Fruit fly (Drosophila melanogaster): Measurements from ENCODE around the gene Naglu.

Naglu gene

dm6 chr2L:8370364-8371326 lies 41.0 kb downstream of the Naglu start, which contains the start of gene CG17292 (continued):
- TF ChIP-seq CG1792 (GFP tag; optimal IDR thresholded peaks at IDR 0.05) (peak; percentile 45), NFAT (GFP tag; IDR thresholded peaks at IDR 0.05) (peak; percentile 74; the same call in 1 of the 2 replicates), lmd (GFP tag; IDR thresholded peaks at IDR 0.05) (peak; percentile 46), Hand (GFP tag; optimal IDR thresholded peaks at IDR 0.05) (peak; percentile 30), CG3281 (GFP tag; optimal IDR thresholded peaks at IDR 0.05) (peak; percentile 43), bowl (GFP tag; IDR thresholded peaks at IDR 0.05) (peak; percentile 59; the same call in 1 of the 2 replicates), CG30431 (GFP tag; optimal IDR thresholded peaks at IDR 0.05) (no peak), D19B (GFP tag; optimal IDR thresholded peaks at IDR 0.05) (no peak), CG1024 (GFP tag; IDR thresholded peaks at IDR 0.05) (peak; percentile 67), kah (GFP tag; optimal IDR thresholded peaks at IDR 0.05) (peak; percentile 86), sqz (GFP tag; optimal IDR thresholded peaks at IDR 0.05) (no peak), bcd (GFP tag; optimal IDR thresholded peaks at IDR 0.05) (peak; percentile 61), B-H2 (GFP tag; optimal IDR thresholded peaks at IDR 0.05) (peak; percentile 74), CG17912 (GFP tag; optimal IDR thresholded peaks at IDR 0.05) (peak; percentile 45), run (tag; optimal IDR thresholded peaks at IDR 0.05) (peak; percentile 66), unc-4 (GFP tag; IDR thresholded peaks at IDR 0.05; ENCODE audit: partially characterized antibody) (peak; percentile 89), pfk (GFP tag; optimal IDR thresholded peaks at IDR 0.05) (peak; percentile 6), Ravus (GFP tag; IDR thresholded peaks at IDR 0.05) (no peak), ci (GFP tag; IDR thresholded peaks at IDR 0.05) (peak; percentile 84), Dll (GFP tag; IDR thresholded peaks at IDR 0.05; ENCODE audit: partially characterized antibody) (peak; percentile 88), Mes4 (GFP tag; optimal IDR thresholded peaks at IDR 0.05) (peak; percentile 27), CG4820 (GFP tag; optimal IDR thresholded peaks at IDR 0.05) (no peak), usp (GFP tag; optimal IDR thresholded peaks at IDR 0.05) (no peak), kay (GFP tag; optimal IDR thresholded peaks at IDR 0.05) (no peak), crc (GFP tag; optimal IDR thresholded peaks at IDR 0.05) (no peak), cg (GFP tag; optimal IDR thresholded peaks at IDR 0.05) (peak; percentile 51), CG3847 (GFP tag; IDR thresholded peaks at IDR 0.05) (peak; percentile 61), CG6854 (GFP tag; optimal IDR thresholded peaks at IDR 0.05) (no peak), sens-2 (GFP tag; IDR thresholded peaks at IDR 0.05) (no peak), CG10274 (GFP tag; optimal IDR thresholded peaks at IDR 0.05) (peak; percentile 13), NfI (GFP tag; optimal IDR thresholded peaks at IDR 0.05) (peak; percentile 27), CG16813 (GFP tag; IDR thresholded peaks at IDR 0.05; ENCODE audit: partially characterized antibody) (peak; percentile 80), ara (GFP tag; IDR thresholded peaks at IDR 0.05) (no peak), HHEX (GFP tag; optimal IDR thresholded peaks at IDR 0.05) (peak; percentile 58), CG7357 (GFP tag; IDR thresholded peaks at IDR 0.05) (0 out of 3 replicates have a peak, but pooled peaks have one; percentile 27), yki (optimal IDR thresholded peaks at IDR 0.05) (no peak), Scr (GFP tag; IDR thresholded peaks at IDR 0.05; ENCODE audit: partially characterized antibody) (peak; percentile 90), CG17361 (GFP tag; IDR thresholded peaks at IDR 0.05) (no peak), CG1832 (GFP tag; optimal IDR thresholded peaks at IDR 0.05) (no peak), CG6765 (GFP tag; optimal IDR thresholded peaks at IDR 0.05) (peak; percentile 29), CG31388 (GFP tag; optimal IDR thresholded peaks at IDR 0.05) (no peak), Awh (GFP tag; IDR thresholded peaks at IDR 0.05) (peak; percentile 77; the same call in 1 of the 2 replicates), CG17802 (tag; optimal IDR thresholded peaks at IDR 0.05) (no peak), CG13894 (tag; optimal IDR thresholded peaks at IDR 0.05) (peak; percentile 62), Ada2b (GFP tag; IDR thresholded peaks at IDR 0.05) (peak; percentile 20; the same call in 1 of the 2 replicates), CG12299 (tag; optimal IDR thresholded peaks at IDR 0.05) (no peak), E2f1 (GFP tag; IDR thresholded peaks at IDR 0.05) (peak; percentile 41; the same call in 1 of the 2 replicates), gsb (GFP tag; IDR thresholded peaks at IDR 0.05) (0 out of 2 replicates have a peak, but pooled peaks have one; percentile 41), CG7556 (GFP tag; optimal IDR thresholded peaks at IDR 0.05) (no peak)

Measured in whole organism, embryonic.